Worm (Caenorhabditis elegans): ENCODE data around the gene cyp-13A1.

DNA sequence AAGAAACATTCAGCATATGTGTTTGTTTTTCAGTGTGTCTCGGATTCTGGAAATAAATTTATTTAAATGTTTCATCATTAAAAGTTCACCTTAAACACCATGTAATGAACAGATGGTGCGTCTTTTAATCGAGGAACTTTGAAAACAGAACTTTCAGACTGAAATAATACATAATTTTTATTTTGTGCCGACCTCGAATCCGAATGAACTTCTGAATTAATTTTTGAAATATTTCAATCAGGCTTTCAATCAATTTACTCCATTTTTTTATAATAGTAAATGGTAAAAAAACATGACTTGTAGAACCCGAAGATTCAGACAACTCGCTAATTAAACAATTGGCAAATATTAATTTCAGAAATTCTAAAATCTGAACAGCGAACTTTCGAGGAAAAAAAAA lies 540 bp upstream of the cyp-13A1 start, which contains the start of gene T10B9.14:
- TF ChIP-seq nhr-76 (tag; optimal IDR thresholded peaks at IDR 0.05) (no peak), lsy-2 (tag; optimal IDR thresholded peaks at IDR 0.05) (no peak), nhr-237 (tag; optimal IDR thresholded peaks at IDR 0.05) (no peak), elt-1 (tag; optimal IDR thresholded peaks at IDR 0.05; ENCODE audit: borderline replicate concordance, insufficient read depth) (no peak), snpc-4 (tag; optimal IDR thresholded peaks at IDR 0.05) (no peak), ces-1 (GFP tag; optimal IDR thresholded peaks at IDR 0.05) (no peak), unc-62 (GFP tag; optimal IDR thresholded peaks at IDR 0.05) (no peak)

Measured in whole organism, mixed stage, embryonic.